Worm (Caenorhabditis elegans) whole organism, L2 larva: ENCODE results near the gene sdz-7.

Experiments used
- aly-2 ChIP-seq: fragments of 150-350 bp; optimal IDR thresholded peaks from 2 replicates; lab custom pipeline; 2014; ENCODE audit warnings: missing biosample characterization, missing genetic modification characterization
- ama-1 ChIP-seq: fragments of 150-350 bp; optimal IDR thresholded peaks from 2 replicates; lab custom pipeline; 2018; ENCODE audit warnings: inconsistent platforms
- elt-3 ChIP-seq: sonication (generic microtip); optimal IDR thresholded peaks from 2 replicates; lab custom pipeline; 2017; ENCODE audit warnings: missing biosample characterization, missing genetic modification characterization
- lin-13 ChIP-seq: fragments of 150-350 bp; optimal IDR thresholded peaks from 2 replicates; lab custom pipeline; 2014; ENCODE audit warnings: missing biosample characterization, missing genetic modification reagents, missing genetic modification characterization
- lsy-2 ChIP-seq, 2 experiments: fragments of 150-350 bp in 1 of 2; sonication (generic microtip) in 1 of 2; optimal IDR thresholded peaks; 2 replicates each; lab custom pipeline; 2014 to 2017; ENCODE audit warnings: missing biosample characterization in 2 of 2, missing genetic modification characterization in 2 of 2
- mdl-1 ChIP-seq, 2 experiments: fragments of 150-350 bp in 1 of 2; sonication (generic microtip) in 1 of 2; optimal IDR thresholded peaks; 2 replicates each; lab custom pipeline; 2017; ENCODE audit warnings: missing biosample characterization in 2 of 2, missing genetic modification characterization in 2 of 2
- nhr-237 ChIP-seq: fragments of 150-350 bp; optimal IDR thresholded peaks from 2 replicates; lab custom pipeline; 2014; ENCODE audit warnings: missing biosample characterization, missing genetic modification characterization
- peb-1 ChIP-seq: fragments of 150-350 bp; optimal IDR thresholded peaks from 2 replicates; lab custom pipeline; 2014; ENCODE audit warnings: missing biosample characterization, missing genetic modification characterization
- skn-1 ChIP-seq: sonication (generic microtip); optimal IDR thresholded peaks from 2 replicates; lab custom pipeline; 2017; ENCODE audit warnings: missing biosample characterization, missing genetic modification characterization
- unc-39 ChIP-seq: fragments of 150-350 bp; optimal IDR thresholded peaks from 2 replicates; lab custom pipeline; 2014; ENCODE audit warnings: missing biosample characterization, missing genetic modification characterization
- unc-55 ChIP-seq: fragments of 150-350 bp; sonication (generic microtip); optimal IDR thresholded peaks from 3 replicates; lab custom pipeline; 2014; ENCODE audit warnings: missing biosample characterization, missing genetic modification reagents, missing genetic modification characterization

DNA sequence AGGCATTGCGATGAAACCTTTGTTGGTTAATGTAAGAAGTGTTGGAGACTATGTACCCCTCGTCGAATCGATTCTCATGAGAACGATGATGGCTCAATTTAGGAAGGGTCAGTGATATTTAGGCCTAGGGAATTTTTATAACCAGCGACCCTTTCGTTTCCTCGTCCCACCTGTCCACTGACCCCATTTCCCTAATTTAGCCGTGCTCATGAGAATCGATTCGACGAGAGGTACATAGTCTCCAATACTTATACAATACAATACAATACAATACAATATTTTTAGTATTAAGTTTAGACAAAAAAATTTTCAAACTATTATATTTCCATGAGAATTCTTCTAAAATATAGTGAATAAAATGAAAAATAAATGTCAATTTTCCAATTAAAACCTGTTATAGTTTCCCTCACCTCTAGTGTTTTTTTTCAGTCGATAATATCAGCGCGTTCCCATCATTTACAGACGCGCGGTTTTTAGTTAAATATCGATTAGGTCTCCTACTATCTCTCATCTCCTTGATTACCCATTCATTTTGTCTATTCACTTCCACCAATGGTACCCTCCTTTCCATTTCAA lies 28.9 kb upstream of the sdz-7 start, which contains the start of the genes F53C3.11 and fbxb-103:
- TF ChIP-seq lin-13 (GFP tag; lab: Kevin White, UChicago): no peak
- no peak for TF ChIP-seq peb-1 (tag; lab: Kevin White, UChicago)
- no peak for TF ChIP-seq lsy-2 (tag; optimal IDR thresholded peaks at IDR 0.05; lab: Kevin White, UChicago)
- TF ChIP-seq elt-3: no peak
- no peak for TF ChIP-seq ama-1 (lab: Kevin White, UChicago)
- no peak for TF ChIP-seq unc-55 (GFP tag; lab: Kevin White, UChicago)
- no peak for TF ChIP-seq aly-2 (tag; lab: Kevin White, UChicago)
- TF ChIP-seq skn-1: no peak
- no peak for TF ChIP-seq nhr-237 (tag; lab: Kevin White, UChicago)
- no peak for TF ChIP-seq mdl-1 (tag; optimal IDR thresholded peaks at IDR 0.05; lab: Kevin White, UChicago)
- no peak for TF ChIP-seq unc-39 (tag; lab: Kevin White, UChicago)
